Worm (Caenorhabditis elegans) whole organism, L4 larva: ENCODE measurements around the gene spat-2.

Source experiments
- D1046.2 ChIP-seq: fragments of 200-800 bp; sonication (Bioruptor generic); IDR thresholded peaks from 2 replicates; pipeline ENCODE4 v1.3.6; 2022; ENCODE audit warnings: missing genetic modification characterization, missing compliant biosample characterization
- F10B5.3 ChIP-seq: sonication (generic microtip); optimal IDR thresholded peaks from 2 replicates; lab custom pipeline; 2016; ENCODE audit warnings: mild to moderate bottlenecking, missing genetic modification characterization, missing compliant biosample characterization
- F37D6.2 ChIP-seq: sonication (generic microtip); optimal IDR thresholded peaks from 2 replicates; lab custom pipeline; 2016; ENCODE audit warnings: mild to moderate bottlenecking, missing genetic modification characterization, missing compliant biosample characterization
- Y105C5A.15 ChIP-seq: fragments of 200-800 bp; sonication (Bioruptor generic); IDR thresholded peaks from 2 replicates; pipeline ENCODE4 v1.3.6; 2022; ENCODE audit warnings: missing genetic modification characterization, missing compliant biosample characterization
- ZK546.5 ChIP-seq, 2 experiments: sonication (generic microtip); optimal IDR thresholded peaks; 2 replicates each; lab custom pipeline; 2017; ENCODE audit warnings: missing biosample characterization in 2 of 2, missing genetic modification characterization in 2 of 2
- ceh-28 ChIP-seq: fragments of 150-350 bp; optimal IDR thresholded peaks from 2 replicates; lab custom pipeline; 2014; ENCODE audit warnings: missing biosample characterization, missing genetic modification reagents, missing genetic modification characterization
- ceh-32 ChIP-seq: sonication (generic microtip); optimal IDR thresholded peaks from 2 replicates; lab custom pipeline; 2016; ENCODE audit warnings: mild to moderate bottlenecking, missing genetic modification characterization, missing compliant biosample characterization; ENCODE audit not compliant: poor library complexity
- ceh-44 ChIP-seq: fragments of 200-800 bp; sonication (Bioruptor generic); IDR thresholded peaks from 2 replicates; pipeline ENCODE4 v1.3.6; 2022; ENCODE audit warnings: missing genetic modification reagents, missing genetic modification characterization, missing compliant biosample characterization
- ceh-62 ChIP-seq: sonication (generic microtip); optimal IDR thresholded peaks from 2 replicates; lab custom pipeline; 2017; ENCODE audit warnings: missing biosample characterization, missing genetic modification characterization
- ceh-82 ChIP-seq: sonication (generic microtip); optimal IDR thresholded peaks from 2 replicates; lab custom pipeline; 2017; ENCODE audit warnings: missing biosample characterization, missing genetic modification characterization
- ces-1 ChIP-seq: fragments of 150-350 bp; sonication (generic microtip); optimal IDR thresholded peaks from 4 replicates; lab custom pipeline; 2014; ENCODE audit warnings: missing biosample characterization, missing genetic modification reagents, missing genetic modification characterization
- cey-2 ChIP-seq: sonication (generic microtip); optimal IDR thresholded peaks from 3 replicates; lab custom pipeline; 2017; ENCODE audit warnings: missing genetic modification characterization, mild to moderate bottlenecking, missing compliant biosample characterization, antibody characterized with exemption, borderline replicate concordance; ENCODE audit not compliant: insufficient read depth
- daf-16 ChIP-seq, 3 experiments: sonication (generic microtip); optimal IDR thresholded peaks; 2 replicates each; lab custom pipeline; 2016 to 2017; ENCODE audit warnings: missing genetic modification characterization in 3 of 3, missing genetic modification reagents in 3 of 3, mild to moderate bottlenecking in 2 of 3, missing compliant biosample characterization in 2 of 3, missing biosample characterization in 1 of 3, moderate library complexity in 1 of 3
- dmd-6 ChIP-seq: fragments of 200-800 bp; sonication (Bioruptor generic); IDR thresholded peaks from 2 replicates; pipeline ENCODE4 v1.3.6; 2022; ENCODE audit warnings: missing genetic modification reagents, missing genetic modification characterization, missing compliant biosample characterization
- dmd-9 ChIP-seq: fragments of 200-800 bp; sonication (Bioruptor generic); IDR thresholded peaks from 2 replicates; pipeline ENCODE4 v1.3.6; 2022; ENCODE audit warnings: missing genetic modification reagents, missing genetic modification characterization, missing compliant biosample characterization
- dpl-1 ChIP-seq: fragments of 150-350 bp; optimal IDR thresholded peaks from 2 replicates; lab custom pipeline; 2014; ENCODE audit warnings: missing biosample characterization, missing genetic modification reagents, missing genetic modification characterization
- duxl-1 ChIP-seq: sonication (generic microtip); optimal IDR thresholded peaks from 2 replicates; lab custom pipeline; 2016; ENCODE audit warnings: mild to moderate bottlenecking, missing genetic modification characterization, moderate library complexity, missing compliant biosample characterization; ENCODE audit not compliant: poor library complexity
- fkh-10 ChIP-seq: fragments of 150-350 bp; optimal IDR thresholded peaks from 2 replicates; lab custom pipeline; 2014; ENCODE audit warnings: missing biosample characterization, missing genetic modification reagents, missing genetic modification characterization
- hif-1 ChIP-seq, 2 experiments: sonication (generic microtip); optimal IDR thresholded peaks; 2 replicates each; lab custom pipeline; 2016 to 2017; ENCODE audit warnings: missing compliant biosample characterization in 2 of 2, missing genetic modification characterization in 2 of 2, missing genetic modification reagents in 2 of 2, missing genotype in 2 of 2, mild to moderate bottlenecking in 1 of 2
- jun-1 ChIP-seq: fragments of 150-350 bp; optimal IDR thresholded peaks from 2 replicates; lab custom pipeline; 2014; ENCODE audit warnings: missing biosample characterization, missing genetic modification reagents, missing genetic modification characterization
- lim-7 ChIP-seq: fragments of 200-800 bp; sonication (Bioruptor generic); IDR thresholded peaks from 2 replicates; pipeline ENCODE4 v1.3.6; 2022; ENCODE audit warnings: missing genetic modification characterization, missing compliant biosample characterization
- lin-15B ChIP-seq: fragments of 150-350 bp; sonication (generic microtip); optimal IDR thresholded peaks from 3 replicates; lab custom pipeline; 2014; ENCODE audit warnings: missing biosample characterization, missing genetic modification characterization
- lin-29 ChIP-seq: fragments of 200-800 bp; sonication (Bioruptor generic); IDR thresholded peaks from 2 replicates; pipeline ENCODE4 v1.3.6; 2022; ENCODE audit warnings: missing genetic modification reagents, missing genetic modification characterization, missing compliant biosample characterization
- lin-39 ChIP-seq: fragments of 150-350 bp; optimal IDR thresholded peaks from 2 replicates; lab custom pipeline; 2014; ENCODE audit warnings: missing biosample characterization, missing genetic modification reagents, missing genetic modification characterization
- lsy-2 ChIP-seq, 2 experiments: fragments of 150-350 bp in 1 of 2; sonication (generic microtip) in 1 of 2; optimal IDR thresholded peaks; 2 replicates each; lab custom pipeline; 2014 to 2017; ENCODE audit warnings: missing biosample characterization in 2 of 2, missing genetic modification characterization in 2 of 2
- madf-9 ChIP-seq: fragments of 200-800 bp; sonication (Bioruptor generic); conservative IDR thresholded peaks from 2 replicates; pipeline ENCODE4 v1.3.6; 2022; ENCODE audit warnings: missing genetic modification reagents, missing genetic modification characterization, missing compliant biosample characterization
- mdl-1 ChIP-seq, 2 experiments: fragments of 150-350 bp in 1 of 2; sonication (generic microtip) in 1 of 2; optimal IDR thresholded peaks; 2 replicates each; lab custom pipeline; 2014 to 2017; ENCODE audit warnings: missing biosample characterization in 2 of 2, missing genetic modification characterization in 2 of 2
- nhr-111 ChIP-seq: fragments of 200-800 bp; sonication (Bioruptor generic); optimal IDR thresholded peaks from 2 replicates; lab custom pipeline; 2018; ENCODE audit warnings: mild to moderate bottlenecking, missing genetic modification characterization, missing compliant biosample characterization
- nhr-237 ChIP-seq: sonication (generic microtip); optimal IDR thresholded peaks from 2 replicates; lab custom pipeline; 2017; ENCODE audit warnings: missing biosample characterization, missing genetic modification characterization
- nhr-42 ChIP-seq: fragments of 200-800 bp; sonication (Bioruptor generic); IDR thresholded peaks from 2 replicates; pipeline ENCODE4 v1.3.6; 2022; ENCODE audit warnings: missing genetic modification characterization, missing compliant biosample characterization
- nhr-48 ChIP-seq: sonication (generic microtip); optimal IDR thresholded peaks from 2 replicates; lab custom pipeline; 2016; ENCODE audit warnings: mild to moderate bottlenecking, missing genetic modification characterization, missing compliant biosample characterization
- nhr-76 ChIP-seq: fragments of 150-350 bp; optimal IDR thresholded peaks from 2 replicates; lab custom pipeline; 2014; ENCODE audit warnings: missing biosample characterization, missing genetic modification characterization
- nhr-77 ChIP-seq: fragments of 150-350 bp; optimal IDR thresholded peaks from 2 replicates; lab custom pipeline; 2014; ENCODE audit warnings: missing biosample characterization, missing genetic modification characterization
- pha-4 ChIP-seq, 2 experiments: fragments of 150-350 bp in 1 of 2; fragments of 200-800 bp in 1 of 2; sonication (Bioruptor generic) in 1 of 2; IDR thresholded peaks in 1 of 2; optimal IDR thresholded peaks in 1 of 2; 2 replicates each; pipeline versions ENCODE4 v1.3.6 to Lab custom; 2014 to 2022; ENCODE audit warnings: missing genetic modification characterization in 2 of 2, missing genetic modification reagents in 2 of 2, missing biosample characterization in 1 of 2, missing compliant biosample characterization in 1 of 2
- pqm-1 ChIP-seq: sonication (generic microtip); optimal IDR thresholded peaks from 2 replicates; lab custom pipeline; 2017; ENCODE audit warnings: missing biosample characterization, missing genetic modification characterization
- rbr-2 ChIP-seq: sonication (generic microtip); optimal IDR thresholded peaks from 2 replicates; lab custom pipeline; 2016; ENCODE audit warnings: missing genotype, missing genetic modification characterization, missing compliant biosample characterization
- saeg-2 ChIP-seq: fragments of 200-800 bp; sonication (Bioruptor generic); IDR thresholded peaks from 2 replicates; pipeline ENCODE4 v1.3.6; 2022; ENCODE audit warnings: missing genetic modification reagents, missing genetic modification characterization, missing compliant biosample characterization
- unc-62 ChIP-seq, 3 experiments: fragments of 150-350 bp in 1 of 3; sonication (generic microtip); optimal IDR thresholded peaks in 2 of 3; peaks in 1 of 3; 1 replicate in 1 of 3; 2 replicates in 2 of 3; lab custom pipeline; 2014 to 2017; ENCODE audit warnings: missing biosample characterization in 3 of 3, missing genetic modification characterization in 3 of 3, missing genetic modification reagents in 3 of 3, missing genotype in 1 of 3
- zfp-2 ChIP-seq: sonication (generic microtip); optimal IDR thresholded peaks from 2 replicates; lab custom pipeline; 2016; ENCODE audit warnings: mild to moderate bottlenecking, missing genetic modification characterization, missing compliant biosample characterization
- ztf-11 ChIP-seq: fragments of 150-350 bp; optimal IDR thresholded peaks from 2 replicates; lab custom pipeline; 2014; ENCODE audit warnings: missing biosample characterization, missing genetic modification characterization
- ztf-7 ChIP-seq: fragments of 150-350 bp; optimal IDR thresholded peaks from 2 replicates; lab custom pipeline; 2014; ENCODE audit warnings: missing biosample characterization, missing genetic modification characterization

spat-2 gene

ce11 chrIII:10989491-10990032 lies 47.2 kb upstream of the spat-2 start (continued):
- peak; percentile 35 for TF ChIP-seq nhr-237 (tag; lab: Kevin White, UChicago)
- TF ChIP-seq F37D6.2 (tag; lab: Kevin White, UChicago), result peak; percentile 94
- peak; percentile 75 to 77 for TF ChIP-seq hif-1 (tag; optimal IDR thresholded peaks at IDR 0.05; lab: Kevin White, UChicago)
- TF ChIP-seq saeg-2 (GFP tag; lab: Robert Waterston, UW), result peak; percentile 94
- TF ChIP-seq lin-15B (tag; lab: Kevin White, UChicago), result peak; percentile 48
- TF ChIP-seq ztf-7 (tag; lab: Kevin White, UChicago), result peak; percentile 93
- TF ChIP-seq unc-62 (GFP tag; optimal IDR thresholded peaks at IDR 0.05 in 1 of 2; lab: Kevin White, UChicago), result peak in 1 of 2 experiments; percentile 100
- peak; percentile 59 for TF ChIP-seq unc-62 (tag; optimal IDR thresholded peaks at IDR 0.05; lab: Kevin White, UChicago)
- peak; percentile 96 for TF ChIP-seq madf-9 (GFP tag; lab: Robert Waterston, UW)
- TF ChIP-seq jun-1 (tag; lab: Kevin White, UChicago), result peak; percentile 94
- TF ChIP-seq D1046.2, result peak; percentile 96
- peak; percentile 95 for TF ChIP-seq duxl-1
- peak; percentile 76 for TF ChIP-seq nhr-77 (tag; lab: Kevin White, UChicago)
- TF ChIP-seq lsy-2 (tag; optimal IDR thresholded peaks at IDR 0.05; lab: Kevin White, UChicago), result peak; percentile 81 to 94
- peak; percentile 97 for TF ChIP-seq rbr-2 (tag; lab: Kevin White, UChicago)
- TF ChIP-seq pqm-1 (tag; lab: Kevin White, UChicago), result peak; percentile 34
- TF ChIP-seq zfp-2 (tag; lab: Kevin White, UChicago), result peak; percentile 80
- TF ChIP-seq ceh-28 (tag; lab: Kevin White, UChicago), result peak; percentile 37
- TF ChIP-seq ceh-82, result no peak
- no peak for TF ChIP-seq ZK546.5 (tag; optimal IDR thresholded peaks at IDR 0.05; lab: Kevin White, UChicago)
- TF ChIP-seq Y105C5A.15, result peak; percentile 96
- TF ChIP-seq dpl-1 (GFP tag; lab: Kevin White, UChicago), result peak; percentile 84
- peak; percentile 94 for TF ChIP-seq dmd-9 (GFP tag; lab: Robert Waterston, UW)
- TF ChIP-seq lin-39 (tag; lab: Kevin White, UChicago), result no peak
- peak; percentile 87 for TF ChIP-seq nhr-48 (tag; lab: Kevin White, UChicago)
- no peak for TF ChIP-seq ztf-11 (tag; lab: Kevin White, UChicago)
- peak; percentile 97 for TF ChIP-seq ceh-44 (GFP tag; lab: Robert Waterston, UW)
- peak; percentile 95 for TF ChIP-seq dmd-6 (GFP tag; lab: Robert Waterston, UW)
- TF ChIP-seq nhr-111 (GFP tag; lab: Kevin White, UChicago), result peak; percentile 90
- TF ChIP-seq mdl-1 (tag; optimal IDR thresholded peaks at IDR 0.05; lab: Kevin White, UChicago), result peak; percentile 50 to 64
- TF ChIP-seq nhr-42 (GFP tag; lab: Robert Waterston, UW), result peak; percentile 93
- peak; percentile 84 for TF ChIP-seq fkh-10 (GFP tag; lab: Kevin White, UChicago)

ce11 chrIII:10994085-10994484 lies 42.7 kb upstream of the spat-2 start:
- TF ChIP-seq nhr-42 (GFP tag; lab: Robert Waterston, UW) (no peak), ceh-62 (tag; lab: Kevin White, UChicago) (no peak), lin-29 (GFP tag; lab: Robert Waterston, UW) (no peak), ztf-11 (tag; lab: Kevin White, UChicago) (no peak), ceh-32 (tag; lab: Kevin White, UChicago) (no peak), ces-1 (GFP tag; lab: Kevin White, UChicago) (no peak), lim-7 (GFP tag; lab: Robert Waterston, UW) (no peak), daf-16 (GFP tag; optimal IDR thresholded peaks at IDR 0.05; lab: Kevin White, UChicago) (no peak), daf-16 (tag; optimal IDR thresholded peaks at IDR 0.05; lab: Kevin White, UChicago) (no peak), nhr-76 (tag; lab: Kevin White, UChicago) (no peak), fkh-10 (GFP tag; lab: Kevin White, UChicago) (no peak), ZK546.5 (tag; optimal IDR thresholded peaks at IDR 0.05; lab: Kevin White, UChicago) (no peak), cey-2 (no peak), pha-4 (GFP tag; IDR thresholded peaks at IDR 0.05; lab: Robert Waterston, UW) (no peak), pha-4 (tag; optimal IDR thresholded peaks at IDR 0.05; lab: Kevin White, UChicago) (no peak), F10B5.3 (no peak)
- TF ChIP-seq, all 104 proteins: peak for 0
